Worm (Caenorhabditis elegans) whole organism, L2 larva: Measurements from ENCODE around the gene ret-1.
"Not testable (repeated sequence)": the region's sequence is repeated elsewhere in the genome, so short reads cannot be mapped to it uniquely, and the experiment has no call there.

Source experiments
- C34F6.9 ChIP-seq: fragments of 150-350 bp; optimal IDR thresholded peaks from 2 replicates; lab custom pipeline; 2014; ENCODE audit warnings: missing biosample characterization, missing genetic modification characterization
- F13H6.1 ChIP-seq: sonication (generic microtip); optimal IDR thresholded peaks from 2 replicates; lab custom pipeline; 2016; ENCODE audit warnings: missing genetic modification characterization, missing compliant biosample characterization
- R02D3.7 ChIP-seq: fragments of 150-350 bp; optimal IDR thresholded peaks from 2 replicates; lab custom pipeline; 2014; ENCODE audit warnings: missing biosample characterization, missing genetic modification characterization
- Y55F3AM.14 ChIP-seq: fragments of 200-800 bp; sonication (Bioruptor generic); optimal IDR thresholded peaks from 2 replicates; lab custom pipeline; 2018; ENCODE audit warnings: mild to moderate bottlenecking, missing genetic modification characterization, missing compliant biosample characterization
- ZK546.5 ChIP-seq: sonication (generic microtip); optimal IDR thresholded peaks from 2 replicates; lab custom pipeline; 2017; ENCODE audit warnings: missing biosample characterization, missing genetic modification characterization
- alr-1 ChIP-seq: fragments of 150-350 bp; optimal IDR thresholded peaks from 2 replicates; lab custom pipeline; 2014; ENCODE audit warnings: missing biosample characterization, missing genetic modification characterization
- aly-2 ChIP-seq: fragments of 150-350 bp; optimal IDR thresholded peaks from 2 replicates; lab custom pipeline; 2014; ENCODE audit warnings: missing biosample characterization, missing genetic modification characterization
- ama-1 ChIP-seq: fragments of 150-350 bp; optimal IDR thresholded peaks from 2 replicates; lab custom pipeline; 2018; ENCODE audit warnings: inconsistent platforms
- blmp-1 ChIP-seq: sonication (generic microtip); optimal IDR thresholded peaks from 2 replicates; lab custom pipeline; 2017; ENCODE audit warnings: missing genetic modification characterization, mild to moderate bottlenecking, missing compliant biosample characterization, antibody characterized with exemption, moderate library complexity; ENCODE audit not compliant: insufficient read depth
- ceh-16 ChIP-seq: fragments of 150-350 bp; optimal IDR thresholded peaks from 2 replicates; lab custom pipeline; 2014; ENCODE audit warnings: missing biosample characterization, missing genetic modification characterization
- crh-2 ChIP-seq: sonication (generic microtip); optimal IDR thresholded peaks from 2 replicates; lab custom pipeline; 2017; ENCODE audit warnings: missing biosample characterization, missing genetic modification characterization
- egl-27 ChIP-seq: sonication (generic microtip); optimal IDR thresholded peaks from 3 replicates; lab custom pipeline; 2017; ENCODE audit warnings: missing biosample characterization, missing genetic modification reagents, missing genetic modification characterization
- elt-1 ChIP-seq: fragments of 150-350 bp; optimal IDR thresholded peaks from 2 replicates; lab custom pipeline; 2014; ENCODE audit warnings: missing biosample characterization, missing genetic modification characterization
- elt-3 ChIP-seq: sonication (generic microtip); optimal IDR thresholded peaks from 2 replicates; lab custom pipeline; 2017; ENCODE audit warnings: missing biosample characterization, missing genetic modification characterization
- fos-1 ChIP-seq: fragments of 150-350 bp; optimal IDR thresholded peaks from 2 replicates; lab custom pipeline; 2014; ENCODE audit warnings: missing biosample characterization, missing genetic modification characterization
- gmeb-1 ChIP-seq: fragments of 150-350 bp; optimal IDR thresholded peaks from 2 replicates; lab custom pipeline; 2014; ENCODE audit warnings: missing biosample characterization, missing genetic modification characterization
- lin-11 ChIP-seq: fragments of 150-350 bp; sonication (generic microtip); optimal IDR thresholded peaks from 2 replicates; lab custom pipeline; 2014; ENCODE audit warnings: missing biosample characterization, missing genetic modification characterization, inconsistent platforms, mixed read lengths
- lin-13 ChIP-seq: fragments of 150-350 bp; optimal IDR thresholded peaks from 2 replicates; lab custom pipeline; 2014; ENCODE audit warnings: missing biosample characterization, missing genetic modification reagents, missing genetic modification characterization
- lin-39 ChIP-seq: fragments of 150-350 bp; optimal IDR thresholded peaks from 2 replicates; lab custom pipeline; 2014; ENCODE audit warnings: missing biosample characterization, missing genetic modification reagents, missing genetic modification characterization
- lsy-2 ChIP-seq, 2 experiments: fragments of 150-350 bp in 1 of 2; sonication (generic microtip) in 1 of 2; optimal IDR thresholded peaks; 2 replicates each; lab custom pipeline; 2014 to 2017; ENCODE audit warnings: missing biosample characterization in 2 of 2, missing genetic modification characterization in 2 of 2
- mab-5 ChIP-seq: fragments of 150-350 bp; optimal IDR thresholded peaks from 2 replicates; lab custom pipeline; 2014; ENCODE audit warnings: missing biosample characterization, missing genetic modification characterization
- mbf-1 ChIP-seq: sonication (generic microtip); optimal IDR thresholded peaks from 2 replicates; lab custom pipeline; 2017; ENCODE audit warnings: missing biosample characterization, missing genetic modification characterization
- mdl-1 ChIP-seq, 2 experiments: fragments of 150-350 bp in 1 of 2; sonication (generic microtip) in 1 of 2; optimal IDR thresholded peaks; 2 replicates each; lab custom pipeline; 2017; ENCODE audit warnings: missing biosample characterization in 2 of 2, missing genetic modification characterization in 2 of 2
- nhr-10 ChIP-seq: sonication (generic microtip); optimal IDR thresholded peaks from 2 replicates; lab custom pipeline; 2017; ENCODE audit warnings: missing biosample characterization, missing genetic modification characterization
- nhr-11 ChIP-seq: fragments of 150-350 bp; optimal IDR thresholded peaks from 2 replicates; lab custom pipeline; 2014; ENCODE audit warnings: missing biosample characterization, missing genetic modification characterization
- nhr-12 ChIP-seq: fragments of 150-350 bp; optimal IDR thresholded peaks from 2 replicates; lab custom pipeline; 2014; ENCODE audit warnings: missing biosample characterization, missing genetic modification characterization
- nhr-129 ChIP-seq: fragments of 150-350 bp; optimal IDR thresholded peaks from 2 replicates; lab custom pipeline; 2014; ENCODE audit warnings: missing biosample characterization, missing genetic modification characterization
- nhr-21 ChIP-seq: fragments of 150-350 bp; optimal IDR thresholded peaks from 2 replicates; lab custom pipeline; 2014; ENCODE audit warnings: missing biosample characterization, missing genetic modification characterization
- nhr-23 ChIP-seq: fragments of 150-350 bp; optimal IDR thresholded peaks from 2 replicates; lab custom pipeline; 2014; ENCODE audit warnings: missing biosample characterization, missing genetic modification reagents, missing genetic modification characterization
- nhr-237 ChIP-seq: fragments of 150-350 bp; optimal IDR thresholded peaks from 2 replicates; lab custom pipeline; 2014; ENCODE audit warnings: missing biosample characterization, missing genetic modification characterization
- nhr-25 ChIP-seq: fragments of 150-350 bp; sonication (generic microtip); optimal IDR thresholded peaks from 3 replicates; lab custom pipeline; 2014; ENCODE audit warnings: missing biosample characterization, missing genetic modification characterization
- nhr-6 ChIP-seq: fragments of 150-350 bp; optimal IDR thresholded peaks from 2 replicates; lab custom pipeline; 2014; ENCODE audit warnings: missing biosample characterization, missing genetic modification characterization
- nhr-77 ChIP-seq: fragments of 150-350 bp; optimal IDR thresholded peaks from 2 replicates; lab custom pipeline; 2014; ENCODE audit warnings: missing biosample characterization, missing genetic modification characterization
- peb-1 ChIP-seq: fragments of 150-350 bp; optimal IDR thresholded peaks from 2 replicates; lab custom pipeline; 2014; ENCODE audit warnings: missing biosample characterization, missing genetic modification characterization
- sem-4 ChIP-seq: fragments of 150-350 bp; optimal IDR thresholded peaks from 2 replicates; lab custom pipeline; 2014; ENCODE audit warnings: missing biosample characterization, missing genetic modification reagents, missing genetic modification characterization
- skn-1 ChIP-seq: sonication (generic microtip); optimal IDR thresholded peaks from 2 replicates; lab custom pipeline; 2017; ENCODE audit warnings: missing biosample characterization, missing genetic modification characterization
- sma-3 ChIP-seq: sonication (generic microtip); optimal IDR thresholded peaks from 2 replicates; lab custom pipeline; 2016; ENCODE audit warnings: missing genetic modification reagents, missing genetic modification characterization, missing compliant biosample characterization
- sma-9 ChIP-seq, 2 experiments: fragments of 150-350 bp in 1 of 2; sonication (generic microtip) in 1 of 2; optimal IDR thresholded peaks; 2 replicates each; lab custom pipeline; 2014 to 2016; ENCODE audit warnings: missing genetic modification characterization in 2 of 2, mild to moderate bottlenecking in 1 of 2, missing biosample characterization in 1 of 2, missing compliant biosample characterization in 1 of 2, missing genetic modification reagents in 1 of 2, moderate library complexity in 1 of 2
- snpc-4 ChIP-seq: fragments of 150-350 bp; optimal IDR thresholded peaks from 2 replicates; lab custom pipeline; 2014; ENCODE audit warnings: missing biosample characterization, missing genetic modification characterization
- unc-39 ChIP-seq: fragments of 150-350 bp; optimal IDR thresholded peaks from 2 replicates; lab custom pipeline; 2014; ENCODE audit warnings: missing biosample characterization, missing genetic modification characterization
- unc-55 ChIP-seq: fragments of 150-350 bp; sonication (generic microtip); optimal IDR thresholded peaks from 3 replicates; lab custom pipeline; 2014; ENCODE audit warnings: missing biosample characterization, missing genetic modification reagents, missing genetic modification characterization
- unc-62 ChIP-seq: fragments of 150-350 bp; optimal IDR thresholded peaks from 2 replicates; lab custom pipeline; 2014; ENCODE audit warnings: missing biosample characterization, missing genetic modification reagents, missing genetic modification characterization
- zag-1 ChIP-seq: fragments of 150-350 bp; optimal IDR thresholded peaks from 2 replicates; lab custom pipeline; 2014; ENCODE audit warnings: missing biosample characterization, missing genetic modification characterization
- ztf-1 ChIP-seq: fragments of 200-800 bp; sonication (Bioruptor generic); conservative IDR thresholded peaks from 2 replicates; pipeline ENCODE4 v1.3.6; 2022; ENCODE audit warnings: missing genetic modification characterization, missing compliant biosample characterization
- ztf-11 ChIP-seq: sonication (generic microtip); optimal IDR thresholded peaks from 2 replicates; lab custom pipeline; 2017; ENCODE audit warnings: missing biosample characterization, missing genetic modification characterization
- ztf-4 ChIP-seq: fragments of 150-350 bp; optimal IDR thresholded peaks from 2 replicates; lab custom pipeline; 2014; ENCODE audit warnings: missing biosample characterization, missing genetic modification characterization

The ret-1 gene

ce11 chrV:14876724-14877123, 29.5 kb upstream of the ret-1 start, which contains the start of gene ZC412.10:
Gene ZC412.10 (minus strand): TSS chrV:14876824.
- TF ChIP-seq lsy-2 (tag; optimal IDR thresholded peaks at IDR 0.05; lab: Kevin White, UChicago); nhr-21 (tag; lab: Kevin White, UChicago); nhr-25: not testable (repeated sequence)
- TF ChIP-seq, all 48 proteins: peak for 0; not testable (repeated sequence) for 48

- TF ChIP-seq unc-39 (tag; lab: Kevin White, UChicago) (no peak), snpc-4 (tag; lab: Kevin White, UChicago) (peak; percentile 97), C34F6.9 (peak; percentile 38), unc-62 (GFP tag; lab: Kevin White, UChicago) (no peak), R02D3.7 (tag; lab: Kevin White, UChicago) (no peak), lin-39 (tag; lab: Kevin White, UChicago) (no peak), fos-1 (peak; percentile 11), mdl-1 (tag; optimal IDR thresholded peaks at IDR 0.05; lab: Kevin White, UChicago) (no peak), nhr-129 (tag; lab: Kevin White, UChicago) (peak; percentile 70), aly-2 (tag; lab: Kevin White, UChicago) (no peak), lin-11 (no peak), sem-4 (no peak), sma-9 (GFP tag; optimal IDR thresholded peaks at IDR 0.05; lab: Kevin White, UChicago) (peak; percentile 57), sma-9 (tag; optimal IDR thresholded peaks at IDR 0.05; lab: Kevin White, UChicago) (no peak), unc-55 (peak; percentile 48), ztf-1 (GFP tag; lab: Robert Waterston, UW) (no peak), blmp-1 (tag; lab: Kevin White, UChicago) (no peak), elt-3 (no peak), nhr-77 (tag; lab: Kevin White, UChicago) (no peak), lsy-2 (tag; optimal IDR thresholded peaks at IDR 0.05; lab: Kevin White, UChicago) (peak in 1 of 2 experiments; percentile 50), mab-5 (tag; lab: Kevin White, UChicago) (no peak), gmeb-1 (peak; percentile 52), ama-1 (lab: Kevin White, UChicago) (no peak), nhr-11 (tag; lab: Kevin White, UChicago) (no peak), peb-1 (tag; lab: Kevin White, UChicago) (no peak), ztf-4 (tag; lab: Kevin White, UChicago) (no peak), crh-2 (peak; percentile 7), F13H6.1 (tag; lab: Kevin White, UChicago) (peak; percentile 26), nhr-12 (tag; lab: Kevin White, UChicago) (no peak), lin-13 (GFP tag; lab: Kevin White, UChicago) (no peak), nhr-237 (tag; lab: Kevin White, UChicago) (no peak), nhr-23 (tag; lab: Kevin White, UChicago) (no peak), sma-3 (peak; percentile 15), ceh-16 (tag; lab: Kevin White, UChicago) (no peak), ZK546.5 (tag; lab: Kevin White, UChicago) (no peak), Y55F3AM.14 (GFP tag; lab: Kevin White, UChicago) (no peak), nhr-10 (no peak), egl-27 (tag; lab: Kevin White, UChicago) (peak; percentile 12), ztf-11 (tag; lab: Kevin White, UChicago) (no peak), nhr-25 (no peak), elt-1 (tag; lab: Kevin White, UChicago) (no peak), mbf-1 (tag; lab: Kevin White, UChicago) (no peak), nhr-6 (no peak), nhr-21 (tag; lab: Kevin White, UChicago) (peak; percentile 23), skn-1 (tag; lab: Kevin White, UChicago) (no peak), alr-1 (tag; lab: Kevin White, UChicago) (no peak), zag-1 (tag; lab: Kevin White, UChicago) (no peak)
Observed at ce11 chrV:14876257-14876656, 29.0 kb upstream of the ret-1 start.
